Fruit fly (Drosophila melanogaster) whole organism, embryonic: ENCODE data around the gene p24-2.
A peak's percentile ranks its signal among the peaks of the same experiment; 100 is the strongest.

Experiments
- Ada2b ChIP-seq: fragments of 200-800 bp; sonication (Bioruptor generic); IDR thresholded peaks from 2 replicates; pipeline ENCODE4 v1.3.6; 2022; ENCODE audit warnings: missing biosample characterization, missing genetic modification characterization
- CG10147 ChIP-seq: fragments of 200-800 bp; sonication (Bioruptor generic); optimal IDR thresholded peaks from 2 replicates; lab custom pipeline; 2019; ENCODE audit warnings: missing biosample characterization, mild to moderate bottlenecking, missing genetic modification characterization, moderate library complexity
- CG10274 ChIP-seq: fragments of 200-800 bp; sonication (Bioruptor generic); optimal IDR thresholded peaks from 3 replicates; lab custom pipeline; 2017; ENCODE audit warnings: missing biosample characterization, mild to moderate bottlenecking, missing genetic modification characterization
- CG11085 ChIP-seq: fragments of 200-800 bp; sonication (Bioruptor generic); IDR thresholded peaks from 2 replicates; pipeline ENCODE4 v1.3.6; 2022; ENCODE audit warnings: missing biosample characterization, missing genetic modification characterization
- CG14441 ChIP-seq: fragments of 200-800 bp; sonication (Bioruptor generic); IDR thresholded peaks from 2 replicates; pipeline ENCODE4 v1.3.6; 2022; ENCODE audit warnings: missing biosample characterization, missing genetic modification characterization
- CG1529 ChIP-seq: fragments of 200-800 bp; sonication (Bioruptor generic); optimal IDR thresholded peaks from 3 replicates; lab custom pipeline; 2018; ENCODE audit warnings: missing biosample characterization, missing genetic modification characterization
- CG15696 ChIP-seq: fragments of 200-800 bp; sonication (Bioruptor generic); optimal IDR thresholded peaks from 2 replicates; lab custom pipeline; 2019; ENCODE audit warnings: missing biosample characterization, mild to moderate bottlenecking, missing genetic modification characterization, moderate library complexity
- CG16813 ChIP-seq: fragments of 200-800 bp; sonication (Bioruptor generic); IDR thresholded peaks from 3 replicates; pipeline ENCODE4 v1.3.6; 2022; ENCODE audit warnings: missing biosample characterization, missing genetic modification characterization; ENCODE audit not compliant: partially characterized antibody
- CG17328 ChIP-seq: fragments of 200-800 bp; sonication (Bioruptor generic); IDR thresholded peaks from 2 replicates; pipeline ENCODE4 v1.3.6; 2022; ENCODE audit warnings: missing biosample characterization, missing genetic modification characterization
- CG1792 ChIP-seq: fragments of 200-800 bp; sonication (Bioruptor generic); optimal IDR thresholded peaks from 2 replicates; lab custom pipeline; 2016; ENCODE audit warnings: missing biosample characterization, missing genetic modification characterization
- CG2129 ChIP-seq: fragments of 200-800 bp; sonication (Bioruptor generic); IDR thresholded peaks from 2 replicates; pipeline ENCODE4 v1.3.6; 2022; ENCODE audit warnings: missing biosample characterization, missing genetic modification characterization; ENCODE audit not compliant: partially characterized antibody
- CG2202 ChIP-seq: fragments of 200-800 bp; sonication (Bioruptor generic); optimal IDR thresholded peaks from 2 replicates; lab custom pipeline; 2018; ENCODE audit warnings: missing biosample characterization, mild to moderate bottlenecking, missing genetic modification characterization
- CG31365 ChIP-seq: fragments of 200-800 bp; sonication (Bioruptor generic); optimal IDR thresholded peaks from 2 replicates; lab custom pipeline; 2018; ENCODE audit warnings: missing biosample characterization, mild to moderate bottlenecking, missing genetic modification characterization
- CG32532 ChIP-seq: fragments of 200-800 bp; sonication (Bioruptor generic); IDR thresholded peaks from 2 replicates; pipeline ENCODE4 v1.3.6; 2022; ENCODE audit warnings: missing biosample characterization, missing genetic modification characterization
- CG32772 ChIP-seq: fragments of 200-800 bp; sonication (Bioruptor generic); IDR thresholded peaks from 2 replicates; pipeline ENCODE4 v1.3.6; 2022; ENCODE audit warnings: missing biosample characterization, missing genetic modification characterization
- CG42726 ChIP-seq: fragments of 200-800 bp; sonication (Bioruptor generic); IDR thresholded peaks from 2 replicates; pipeline ENCODE4 v1.3.6; 2022; ENCODE audit warnings: missing biosample characterization, missing genetic modification characterization; ENCODE audit not compliant: partially characterized antibody
- CG4617 ChIP-seq: fragments of 200-800 bp; sonication (Bioruptor generic); optimal IDR thresholded peaks from 3 replicates; lab custom pipeline; 2016; ENCODE audit warnings: missing biosample characterization, missing genetic modification characterization, borderline replicate concordance
- CG4730 ChIP-seq: fragments of 200-800 bp; sonication (Bioruptor generic); IDR thresholded peaks from 2 replicates; pipeline ENCODE4 v1.3.6; 2022; ENCODE audit warnings: missing biosample characterization, missing genetic modification characterization
- CG8089 ChIP-seq: fragments of 200-800 bp; sonication (Bioruptor generic); optimal IDR thresholded peaks from 3 replicates; lab custom pipeline; 2016; ENCODE audit warnings: missing biosample characterization, missing genetic modification characterization
- CHES-1-like ChIP-seq: fragments of 200-800 bp; sonication (Bioruptor generic); optimal IDR thresholded peaks from 2 replicates; lab custom pipeline; 2016; ENCODE audit warnings: missing biosample characterization, missing genetic modification characterization
- Dfd ChIP-seq, 2 experiments: fragments of >200 bp; optimal IDR thresholded peaks; 2 replicates each; lab custom pipeline; 2017; ENCODE audit warnings: missing biosample characterization in 2 of 2, missing genetic modification characterization in 2 of 2
- GATAe ChIP-seq: fragments of 200-800 bp; sonication (Bioruptor generic); conservative IDR thresholded peaks from 2 replicates; pipeline ENCODE4 v1.3.6; 2022; ENCODE audit warnings: missing biosample characterization, missing genetic modification characterization
- HLH54F ChIP-seq: fragments of 200-800 bp; sonication (Bioruptor generic); optimal IDR thresholded peaks from 3 replicates; lab custom pipeline; 2016; ENCODE audit warnings: missing biosample characterization, missing genetic modification characterization
- Hr51 ChIP-seq, 2 experiments: fragments of 200-800 bp; sonication (Bioruptor generic); optimal IDR thresholded peaks; 2 replicates in 1 of 2; 3 replicates in 1 of 2; lab custom pipeline; 2016 to 2018; ENCODE audit warnings: missing biosample characterization in 2 of 2, missing genetic modification characterization in 2 of 2, mild to moderate bottlenecking in 1 of 2, moderate library complexity in 1 of 2
- Lhr ChIP-seq: fragments of 200-800 bp; sonication (Bioruptor generic); optimal IDR thresholded peaks from 3 replicates; lab custom pipeline; 2017; ENCODE audit warnings: mild to moderate bottlenecking, missing biosample characterization, missing genetic modification reagents, missing genetic modification characterization
- Meics ChIP-seq: fragments of 200-800 bp; sonication (Bioruptor generic); optimal IDR thresholded peaks from 2 replicates; lab custom pipeline; 2017; ENCODE audit warnings: missing biosample characterization, mild to moderate bottlenecking, missing genetic modification characterization
- NFAT ChIP-seq: fragments of 200-800 bp; sonication (Bioruptor generic); IDR thresholded peaks from 2 replicates; pipeline ENCODE4 v1.3.6; 2022; ENCODE audit warnings: missing biosample characterization, missing genetic modification characterization
- Oaz ChIP-seq: fragments of 200-800 bp; sonication (Bioruptor generic); IDR thresholded peaks from 2 replicates; pipeline ENCODE4 v1.3.6; 2022; ENCODE audit warnings: missing biosample characterization, missing genetic modification characterization
- Rfx ChIP-seq: fragments of 200-800 bp; sonication (Bioruptor generic); IDR thresholded peaks from 2 replicates; pipeline ENCODE4 v1.3.6; 2022; ENCODE audit warnings: missing biosample characterization, missing genetic modification characterization
- Usf ChIP-seq: fragments of 200-800 bp; sonication (Bioruptor generic); optimal IDR thresholded peaks from 2 replicates; lab custom pipeline; 2017; ENCODE audit warnings: missing genotype, missing biosample characterization, missing genetic modification characterization
- bsh ChIP-seq, 2 experiments: fragments of 200-800 bp; sonication (Bioruptor generic); optimal IDR thresholded peaks; 2 replicates each; lab custom pipeline; 2017 to 2018; ENCODE audit warnings: mild to moderate bottlenecking in 2 of 2, missing biosample characterization in 2 of 2, missing genetic modification characterization in 2 of 2, moderate library complexity in 1 of 2
- crc ChIP-seq: fragments of 200-800 bp; sonication (Bioruptor generic); optimal IDR thresholded peaks from 2 replicates; lab custom pipeline; 2016; ENCODE audit warnings: missing biosample characterization, missing genetic modification characterization
- emc ChIP-seq: fragments of 200-800 bp; sonication (Bioruptor generic); optimal IDR thresholded peaks from 2 replicates; lab custom pipeline; 2016; ENCODE audit warnings: missing biosample characterization, missing genetic modification characterization
- eve ChIP-seq, 2 experiments: fragments of >200 bp; optimal IDR thresholded peaks; 2 replicates each; lab custom pipeline; 2017; ENCODE audit warnings: missing biosample characterization in 2 of 2, missing genetic modification characterization in 2 of 2
- fd64A ChIP-seq: fragments of 200-800 bp; sonication (Bioruptor generic); optimal IDR thresholded peaks from 3 replicates; lab custom pipeline; 2018; ENCODE audit warnings: missing biosample characterization, mild to moderate bottlenecking, missing genetic modification characterization
- gcm ChIP-seq: fragments of 200-800 bp; sonication (Bioruptor generic); optimal IDR thresholded peaks from 2 replicates; lab custom pipeline; 2019; ENCODE audit warnings: missing biosample characterization, mild to moderate bottlenecking, missing genetic modification characterization, moderate library complexity
- hkb ChIP-seq, 2 experiments: fragments of 200-800 bp in 1 of 2; fragments of >200 bp in 1 of 2; sonication (Bioruptor generic) in 1 of 2; IDR thresholded peaks in 1 of 2; optimal IDR thresholded peaks in 1 of 2; 2 replicates each; pipeline versions ENCODE4 v1.3.6 to Lab custom; 2017 to 2022; ENCODE audit warnings: missing biosample characterization in 1 of 2, missing genetic modification characterization in 1 of 2
- mam ChIP-seq: fragments of 200-800 bp; sonication (Bioruptor generic); optimal IDR thresholded peaks from 3 replicates; lab custom pipeline; 2016; ENCODE audit warnings: missing biosample characterization, missing genetic modification characterization
- otp ChIP-seq: fragments of 200-800 bp; sonication (Bioruptor generic); IDR thresholded peaks from 3 replicates; pipeline ENCODE4, ENCODE4 v1.3.6; 2022; ENCODE audit warnings: missing biosample characterization, missing genetic modification characterization
- row ChIP-seq: fragments of 200-800 bp; sonication (Bioruptor generic); IDR thresholded peaks from 3 replicates; pipeline ENCODE4 v1.3.6; 2022; ENCODE audit warnings: missing biosample characterization, missing genetic modification characterization
- salm ChIP-seq: fragments of 200-800 bp; sonication (Bioruptor generic); optimal IDR thresholded peaks from 2 replicates; lab custom pipeline; 2018; ENCODE audit warnings: missing biosample characterization, mild to moderate bottlenecking, missing genetic modification characterization
- sim ChIP-seq: fragments of 200-800 bp; sonication (Bioruptor generic); IDR thresholded peaks from 2 replicates; pipeline ENCODE4 v1.3.6; 2022; ENCODE audit warnings: missing biosample characterization, missing genetic modification characterization
- tap ChIP-seq: fragments of 200-800 bp; optimal IDR thresholded peaks from 3 replicates; lab custom pipeline; 2019; ENCODE audit warnings: missing biosample characterization, mild to moderate bottlenecking, missing genetic modification characterization, moderate library complexity
- tup ChIP-seq: fragments of 200-800 bp; sonication (Bioruptor generic); optimal IDR thresholded peaks from 2 replicates; lab custom pipeline; 2016; ENCODE audit warnings: missing biosample characterization, mild to moderate bottlenecking, missing genetic modification characterization, moderate library complexity
- usp ChIP-seq: fragments of >200 bp; optimal IDR thresholded peaks from 2 replicates; lab custom pipeline; 2017; ENCODE audit warnings: missing biosample characterization, missing genetic modification characterization
- vvl ChIP-seq: fragments of 200-800 bp; sonication (Bioruptor generic); IDR thresholded peaks from 2 replicates; pipeline ENCODE4 v1.3.6; 2022; ENCODE audit warnings: missing biosample characterization, missing genetic modification characterization
- wdn ChIP-seq: fragments of 200-800 bp; sonication (Bioruptor generic); IDR thresholded peaks from 2 replicates; pipeline ENCODE4 v1.3.6; 2022; ENCODE audit warnings: missing biosample characterization, missing genetic modification characterization
- zfh2 ChIP-seq: fragments of 200-800 bp; sonication (Bioruptor generic); optimal IDR thresholded peaks from 2 replicates; lab custom pipeline; 2016; ENCODE audit warnings: missing biosample characterization, missing genetic modification characterization

Gene p24-2

dm6 chr3R:9701148-9701703 is 8.6 kb upstream of the p24-2 start (continued):
- TF ChIP-seq NFAT (GFP tag; lab: Robert Waterston, UW) (no peak), Rfx (GFP tag; lab: Robert Waterston, UW) (no peak), salm (no peak), CG14441 (GFP tag; lab: Robert Waterston, UW) (no peak), sim (GFP tag; lab: Robert Waterston, UW) (no peak), CG16813 (GFP tag; lab: Robert Waterston, UW) (no peak), CG42726 (no peak), CG11085 (GFP tag; lab: Robert Waterston, UW) (no peak), CHES-1-like (GFP tag; lab: Kevin White, UChicago) (peak; percentile 42), CG2202 (tag; lab: Kevin White, UChicago) (no peak), mam (peak; percentile 21), wdn (GFP tag; lab: Robert Waterston, UW) (no peak), hkb (optimal IDR thresholded peaks at IDR 0.05; lab: Kevin White, UChicago) (no peak), hkb (GFP tag; IDR thresholded peaks at IDR 0.05; lab: Robert Waterston, UW) (no peak), otp (no peak), CG1529 (no peak), HLH54F (GFP tag; lab: Kevin White, UChicago) (no peak), Dfd (GFP tag; optimal IDR thresholded peaks at IDR 0.05; lab: Kevin White, UChicago) (no peak), zfh2 (GFP tag; lab: Kevin White, UChicago) (no peak), CG4730 (no peak), gcm (GFP tag; lab: Kevin White, UChicago) (no peak), CG32532 (GFP tag; lab: Robert Waterston, UW) (no peak), vvl (GFP tag; lab: Robert Waterston, UW) (no peak), CG31365 (tag; lab: Kevin White, UChicago) (peak; percentile 20), CG8089 (peak; percentile 17), CG10147 (GFP tag; lab: Kevin White, UChicago) (no peak), row (GFP tag; lab: Robert Waterston, UW) (no peak), CG1792 (GFP tag; lab: Kevin White, UChicago) (peak; percentile 27), Ada2b (GFP tag; lab: Robert Waterston, UW) (no peak), crc (GFP tag; lab: Kevin White, UChicago) (no peak), CG17328 (GFP tag; lab: Robert Waterston, UW) (no peak), Usf (GFP tag; lab: Kevin White, UChicago) (no peak), Lhr (GFP tag; lab: Kevin White, UChicago) (no peak), CG4617 (no peak), GATAe (no peak), bsh (GFP tag; optimal IDR thresholded peaks at IDR 0.05; lab: Kevin White, UChicago) (no peak), usp (GFP tag; lab: Kevin White, UChicago) (no peak), tap (tag; lab: Kevin White, UChicago) (no peak), CG32772 (GFP tag; lab: Robert Waterston, UW) (no peak), Oaz (GFP tag; lab: Robert Waterston, UW) (no peak), fd64A (GFP tag; lab: Kevin White, UChicago) (no peak), CG2129 (GFP tag; lab: Robert Waterston, UW) (no peak), CG15696 (tag; lab: Kevin White, UChicago) (no peak), eve (GFP tag; optimal IDR thresholded peaks at IDR 0.05; lab: Kevin White, UChicago) (no peak), Hr51 (GFP tag; optimal IDR thresholded peaks at IDR 0.05; lab: Kevin White, UChicago) (peak in 1 of 2 experiments; percentile 23), Meics (GFP tag; lab: Kevin White, UChicago) (peak; percentile 93), CG10274 (GFP tag; lab: Kevin White, UChicago) (peak; percentile 32), emc (GFP tag; lab: Kevin White, UChicago) (no peak), tup (no peak)
